Fruit fly (Drosophila melanogaster) whole organism, embryonic: ENCODE measurements around the gene Or88a.

Source experiments
- Ada2b ChIP-seq: fragments of 200-800 bp; sonication (Bioruptor generic); IDR thresholded peaks from 2 replicates; pipeline ENCODE4 v1.3.6; 2022; ENCODE audit warnings: missing biosample characterization, missing genetic modification characterization
- Aef1 ChIP-seq: fragments of 200-800 bp; sonication (Bioruptor generic); IDR thresholded peaks from 3 replicates; pipeline ENCODE4 v1.3.6; 2022; ENCODE audit warnings: missing biosample characterization, missing genetic modification characterization
- Asciz ChIP-seq: fragments of 200-800 bp; sonication (Bioruptor generic); optimal IDR thresholded peaks from 2 replicates; lab custom pipeline; 2017; ENCODE audit warnings: missing biosample characterization, mild to moderate bottlenecking, missing genetic modification characterization, missing genetic modification reagents
- Atf3 ChIP-seq: fragments of 200-800 bp; sonication (Bioruptor generic); optimal IDR thresholded peaks from 3 replicates; lab custom pipeline; 2016; ENCODE audit warnings: missing biosample characterization, missing genetic modification characterization
- B-H2 ChIP-seq: fragments of 200-800 bp; sonication (Bioruptor generic); optimal IDR thresholded peaks from 2 replicates; lab custom pipeline; 2018; ENCODE audit warnings: missing biosample characterization, mild to moderate bottlenecking, missing genetic modification characterization
- Bteb2 ChIP-seq: fragments of 200-800 bp; sonication (Bioruptor generic); optimal IDR thresholded peaks from 2 replicates; lab custom pipeline; 2016; ENCODE audit warnings: missing biosample characterization, missing genetic modification characterization
- CG10462 ChIP-seq: fragments of 200-800 bp; sonication (Bioruptor generic); optimal IDR thresholded peaks from 2 replicates; lab custom pipeline; 2016; ENCODE audit warnings: missing biosample characterization, missing genetic modification characterization
- CG11093 ChIP-seq: fragments of 200-800 bp; sonication (Bioruptor generic); IDR thresholded peaks from 3 replicates; pipeline ENCODE4 v1.3.6; 2022; ENCODE audit warnings: missing biosample characterization, missing genetic modification characterization
- CG14667 ChIP-seq: fragments of 200-800 bp; sonication (Bioruptor generic); IDR thresholded peaks from 2 replicates; pipeline ENCODE4 v1.3.6; 2022; ENCODE audit warnings: missing biosample characterization, missing genetic modification characterization
- CG15011 ChIP-seq: fragments of 200-800 bp; sonication (Bioruptor generic); optimal IDR thresholded peaks from 3 replicates; lab custom pipeline; 2018; ENCODE audit warnings: missing biosample characterization, mild to moderate bottlenecking, missing genetic modification characterization
- CG1529 ChIP-seq: fragments of 200-800 bp; sonication (Bioruptor generic); optimal IDR thresholded peaks from 3 replicates; lab custom pipeline; 2018; ENCODE audit warnings: missing biosample characterization, missing genetic modification characterization
- CG15514 ChIP-seq: fragments of 200-800 bp; sonication (Bioruptor generic); optimal IDR thresholded peaks from 3 replicates; lab custom pipeline; 2017; ENCODE audit warnings: missing biosample characterization, missing genetic modification characterization, mild to moderate bottlenecking, moderate library complexity, missing genetic modification reagents
- CG15601 ChIP-seq: fragments of 200-800 bp; sonication (Bioruptor generic); optimal IDR thresholded peaks from 3 replicates; lab custom pipeline; 2019; ENCODE audit warnings: missing biosample characterization, mild to moderate bottlenecking, missing genetic modification characterization, moderate library complexity
- CG17385 ChIP-seq: fragments of 200-800 bp; sonication (Bioruptor generic); optimal IDR thresholded peaks from 3 replicates; lab custom pipeline; 2018; ENCODE audit warnings: missing biosample characterization, mild to moderate bottlenecking, missing genetic modification characterization
- CG1792 ChIP-seq: fragments of 200-800 bp; sonication (Bioruptor generic); optimal IDR thresholded peaks from 2 replicates; lab custom pipeline; 2016; ENCODE audit warnings: missing biosample characterization, missing genetic modification characterization
- CG2199 ChIP-seq: fragments of 200-800 bp; sonication (Bioruptor generic); IDR thresholded peaks from 3 replicates; pipeline ENCODE4 v1.3.6; 2022; ENCODE audit warnings: missing biosample characterization, missing genetic modification characterization
- CG33213 ChIP-seq: fragments of 200-800 bp; sonication (Bioruptor generic); optimal IDR thresholded peaks from 3 replicates; lab custom pipeline; 2016; ENCODE audit warnings: missing biosample characterization, missing genetic modification characterization
- CG34422 ChIP-seq: fragments of 200-800 bp; sonication (Bioruptor generic); IDR thresholded peaks from 3 replicates; pipeline ENCODE4 v1.3.6; 2022; ENCODE audit warnings: missing biosample characterization, missing genetic modification characterization
- CG4617 ChIP-seq: fragments of 200-800 bp; sonication (Bioruptor generic); optimal IDR thresholded peaks from 3 replicates; lab custom pipeline; 2016; ENCODE audit warnings: missing biosample characterization, missing genetic modification characterization, borderline replicate concordance
- CG4730 ChIP-seq: fragments of 200-800 bp; sonication (Bioruptor generic); IDR thresholded peaks from 2 replicates; pipeline ENCODE4 v1.3.6; 2022; ENCODE audit warnings: missing biosample characterization, missing genetic modification characterization
- CG7839 ChIP-seq: fragments of 200-800 bp; sonication (Bioruptor generic); optimal IDR thresholded peaks from 3 replicates; lab custom pipeline; 2018; ENCODE audit warnings: missing biosample characterization, mild to moderate bottlenecking, missing genetic modification characterization, moderate library complexity
- Dll ChIP-seq: fragments of 200-800 bp; sonication (Bioruptor generic); IDR thresholded peaks from 4 replicates; pipeline ENCODE4 v1.3.6; 2022; ENCODE audit warnings: missing biosample characterization, missing genetic modification characterization; ENCODE audit not compliant: partially characterized antibody
- Gsc ChIP-seq: fragments of 200-800 bp; sonication (Bioruptor generic); IDR thresholded peaks from 2 replicates; pipeline ENCODE4 v1.3.6; 2022; ENCODE audit warnings: missing biosample characterization, missing genetic modification characterization
- HLH4C ChIP-seq: fragments of 200-800 bp; sonication (Bioruptor generic); IDR thresholded peaks from 3 replicates; pipeline ENCODE4 v1.3.6; 2022; ENCODE audit warnings: missing biosample characterization, missing genetic modification characterization; ENCODE audit not compliant: partially characterized antibody
- HLH54F ChIP-seq: fragments of 200-800 bp; sonication (Bioruptor generic); optimal IDR thresholded peaks from 3 replicates; lab custom pipeline; 2016; ENCODE audit warnings: missing biosample characterization, missing genetic modification characterization
- HLHmδ ChIP-seq: fragments of 200-800 bp; sonication (Bioruptor generic); optimal IDR thresholded peaks from 2 replicates; lab custom pipeline; 2018; ENCODE audit warnings: missing biosample characterization, mild to moderate bottlenecking, missing genetic modification characterization, moderate library complexity
- Jarid2 ChIP-seq: fragments of 200-800 bp; sonication (Bioruptor generic); optimal IDR thresholded peaks from 3 replicates; lab custom pipeline; 2017; ENCODE audit warnings: mild to moderate bottlenecking, missing biosample characterization, missing genetic modification reagents, missing genetic modification characterization
- Ssrp ChIP-seq: fragments of 200-800 bp; sonication (Bioruptor generic); optimal IDR thresholded peaks from 2 replicates; lab custom pipeline; 2018; ENCODE audit warnings: missing biosample characterization, mild to moderate bottlenecking, missing genetic modification characterization, moderate library complexity
- Stat92E ChIP-seq, 3 experiments: fragments of >200 bp in 2 of 3; fragments of 200-800 bp in 1 of 3; sonication (Bioruptor generic) in 1 of 3; optimal IDR thresholded peaks; 2 replicates each; lab custom pipeline; 2017 to 2019; ENCODE audit warnings: missing biosample characterization in 3 of 3, missing genetic modification characterization in 3 of 3, mild to moderate bottlenecking in 1 of 3, moderate library complexity in 1 of 3
- Xbp1 ChIP-seq: fragments of 200-800 bp; sonication (Bioruptor generic); optimal IDR thresholded peaks from 3 replicates; lab custom pipeline; 2016; ENCODE audit warnings: missing biosample characterization, mild to moderate bottlenecking, missing genetic modification characterization
- btn ChIP-seq: fragments of 200-800 bp; sonication (Bioruptor generic); optimal IDR thresholded peaks from 2 replicates; lab custom pipeline; 2016; ENCODE audit warnings: missing biosample characterization, missing genetic modification characterization
- ci ChIP-seq: fragments of 200-800 bp; sonication (Bioruptor generic); IDR thresholded peaks from 3 replicates; pipeline ENCODE4 v1.3.6; 2022; ENCODE audit warnings: missing biosample characterization, missing genetic modification characterization
- crol ChIP-seq: fragments of 200-800 bp; sonication (Bioruptor generic); IDR thresholded peaks from 2 replicates; pipeline ENCODE4 v1.3.6; 2022; ENCODE audit warnings: missing biosample characterization, missing genetic modification characterization
- danr ChIP-seq: fragments of 200-800 bp; sonication (Bioruptor generic); IDR thresholded peaks from 2 replicates; pipeline ENCODE4 v1.3.6; 2022; ENCODE audit warnings: missing biosample characterization, missing genetic modification characterization
- dati ChIP-seq: fragments of 200-800 bp; sonication (Bioruptor generic); IDR thresholded peaks from 2 replicates; pipeline ENCODE4 v1.3.6; 2022; ENCODE audit warnings: missing biosample characterization, missing genetic modification characterization
- dpn ChIP-seq, 2 experiments: fragments of 200-800 bp; sonication (Bioruptor generic); optimal IDR thresholded peaks; 3 replicates each; lab custom pipeline; 2016; ENCODE audit warnings: missing biosample characterization in 2 of 2, missing genetic modification characterization in 2 of 2
- fru ChIP-seq: fragments of >200 bp; optimal IDR thresholded peaks from 2 replicates; lab custom pipeline; 2017
- inv ChIP-seq: fragments of 200-800 bp; sonication (Bioruptor generic); IDR thresholded peaks from 2 replicates; pipeline ENCODE4 v1.3.6; 2022; ENCODE audit warnings: missing biosample characterization, missing genetic modification characterization; ENCODE audit not compliant: partially characterized antibody
- jumu ChIP-seq: fragments of 200-800 bp; sonication (Bioruptor generic); optimal IDR thresholded peaks from 3 replicates; lab custom pipeline; 2016; ENCODE audit warnings: missing biosample characterization, missing genetic modification characterization
- luna ChIP-seq: fragments of 200-800 bp; sonication (Bioruptor generic); optimal IDR thresholded peaks from 2 replicates; lab custom pipeline; 2016; ENCODE audit warnings: missing biosample characterization, missing genetic modification characterization
- pita ChIP-seq: fragments of 200-800 bp; sonication (Bioruptor generic); optimal IDR thresholded peaks from 2 replicates; lab custom pipeline; 2017; ENCODE audit warnings: missing biosample characterization, mild to moderate bottlenecking, missing genetic modification characterization
- pros ChIP-seq: fragments of 200-800 bp; sonication (Bioruptor generic); optimal IDR thresholded peaks from 3 replicates; lab custom pipeline; 2019; ENCODE audit warnings: missing biosample characterization, mild to moderate bottlenecking, missing genetic modification characterization, moderate library complexity
- sens-2 ChIP-seq: fragments of 200-800 bp; sonication (Bioruptor generic); IDR thresholded peaks from 2 replicates; pipeline ENCODE4 v1.3.6; 2022; ENCODE audit warnings: missing biosample characterization, missing genetic modification characterization
- so ChIP-seq: fragments of 200-800 bp; sonication (Bioruptor generic); IDR thresholded peaks from 3 replicates; pipeline ENCODE4 v1.3.6; 2022; ENCODE audit warnings: missing biosample characterization, missing genetic modification characterization
- sqz ChIP-seq: fragments of 200-800 bp; sonication (Bioruptor generic); optimal IDR thresholded peaks from 3 replicates; lab custom pipeline; 2018; ENCODE audit warnings: missing biosample characterization, mild to moderate bottlenecking, missing genetic modification characterization
- ssp ChIP-seq: fragments of 200-800 bp; sonication (Bioruptor generic); IDR thresholded peaks from 2 replicates; pipeline ENCODE4 v1.3.6; 2022; ENCODE audit warnings: missing biosample characterization, missing genetic modification characterization
- tup ChIP-seq: fragments of 200-800 bp; sonication (Bioruptor generic); optimal IDR thresholded peaks from 2 replicates; lab custom pipeline; 2016; ENCODE audit warnings: missing biosample characterization, mild to moderate bottlenecking, missing genetic modification characterization, moderate library complexity
- vvl ChIP-seq: fragments of 200-800 bp; sonication (Bioruptor generic); IDR thresholded peaks from 2 replicates; pipeline ENCODE4 v1.3.6; 2022; ENCODE audit warnings: missing biosample characterization, missing genetic modification characterization
- wor ChIP-seq: fragments of 200-800 bp; sonication (Bioruptor generic); IDR thresholded peaks from 2 replicates; pipeline ENCODE4 v1.3.6; 2022; ENCODE audit warnings: missing biosample characterization, missing genetic modification characterization
- zf30C ChIP-seq: fragments of 200-800 bp; sonication (Bioruptor generic); optimal IDR thresholded peaks from 3 replicates; lab custom pipeline; 2018; ENCODE audit warnings: missing biosample characterization, mild to moderate bottlenecking, missing genetic modification characterization
- zfh2 ChIP-seq: fragments of 200-800 bp; sonication (Bioruptor generic); optimal IDR thresholded peaks from 2 replicates; lab custom pipeline; 2016; ENCODE audit warnings: missing biosample characterization, missing genetic modification characterization

Or88a gene

DNA sequence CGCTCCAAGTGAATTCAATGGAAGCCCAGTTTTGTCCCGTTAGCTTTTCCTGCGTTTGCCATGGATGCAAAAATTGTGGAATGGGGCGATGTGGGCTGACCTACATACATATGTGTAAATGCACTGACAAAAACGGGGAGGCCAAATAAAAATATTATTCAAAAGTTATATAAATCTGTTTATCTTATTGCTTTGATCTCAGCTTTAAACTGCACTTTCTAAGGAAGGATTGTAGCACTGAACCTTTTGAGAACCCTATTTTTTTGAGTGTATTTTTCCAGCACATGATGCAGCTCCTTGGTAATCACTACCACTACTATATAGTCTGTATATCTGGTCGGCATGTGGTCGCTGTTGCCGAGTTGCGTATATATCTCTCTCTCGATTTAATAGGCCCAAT is 32.2 kb upstream of the Or88a start (continued):
- no peak for TF ChIP-seq CG33213 (GFP tag; lab: Kevin White, UChicago)
- TF ChIP-seq dati, result 0 out of 2 replicates have a peak, but pooled peaks have one; percentile 23
- TF ChIP-seq Ssrp (tag; lab: Kevin White, UChicago), result peak; percentile 4
- no peak for TF ChIP-seq CG4730
- TF ChIP-seq Dll (GFP tag; lab: Robert Waterston, UW), result no peak
- peak; percentile 66 for TF ChIP-seq vvl (GFP tag; lab: Robert Waterston, UW)
- no peak for TF ChIP-seq Bteb2 (GFP tag; lab: Kevin White, UChicago)
- peak; percentile 49 for TF ChIP-seq CG7839 (tag; lab: Kevin White, UChicago)
- no peak for TF ChIP-seq zfh2 (GFP tag; lab: Kevin White, UChicago)
- TF ChIP-seq Aef1 (GFP tag; lab: Robert Waterston, UW), result peak; percentile 47; the same call in 2 of the 3 replicates
- no peak for TF ChIP-seq fru (lab: Kevin White, UChicago)
- TF ChIP-seq jumu (GFP tag; lab: Kevin White, UChicago), result no peak
- TF ChIP-seq CG11093, result 0 out of 3 replicates have a peak, but pooled peaks have one; percentile 30
- TF ChIP-seq tup (GFP tag; lab: Kevin White, UChicago), result no peak
- TF ChIP-seq HLH4C (GFP tag; lab: Robert Waterston, UW), result no peak
- no peak for TF ChIP-seq CG4617
- TF ChIP-seq CG15514 (GFP tag; lab: Kevin White, UChicago), result peak; percentile 10
- TF ChIP-seq Ada2b (GFP tag; lab: Robert Waterston, UW), result peak; percentile 56; the same call in 1 of the 2 replicates
- no peak for TF ChIP-seq ssp (GFP tag; lab: Robert Waterston, UW)
- TF ChIP-seq CG34422, result peak; percentile 53; the same call in 2 of the 3 replicates
- TF ChIP-seq CG10462, result no peak
- TF ChIP-seq Stat92E (GFP tag; optimal IDR thresholded peaks at IDR 0.05; lab: Kevin White, UChicago), result no peak
- TF ChIP-seq Atf3 (GFP tag; lab: Kevin White, UChicago), result no peak
- TF ChIP-seq pros, result no peak
- TF ChIP-seq sqz (GFP tag; lab: Kevin White, UChicago), result no peak
- TF ChIP-seq CG15601, result no peak
- no peak for TF ChIP-seq HLHmδ (GFP tag; lab: Kevin White, UChicago)
- no peak for TF ChIP-seq sens-2 (GFP tag; lab: Robert Waterston, UW)
- 0 out of 3 replicates have a peak, but pooled peaks have one; percentile 32 for TF ChIP-seq CG2199 (GFP tag; lab: Robert Waterston, UW)
- no peak; the same call in 1 of the 2 replicates for TF ChIP-seq CG14667 (GFP tag; lab: Robert Waterston, UW)
- no peak for TF ChIP-seq zf30C (GFP tag; lab: Kevin White, UChicago)
- TF ChIP-seq danr, result 0 out of 2 replicates have a peak, but pooled peaks have one; percentile 19
- peak; percentile 52; the same call in 1 of the 3 replicates for TF ChIP-seq so (GFP tag; lab: Robert Waterston, UW)
- TF ChIP-seq btn, result no peak
- TF ChIP-seq ci (GFP tag; lab: Robert Waterston, UW), result peak; percentile 72; the same call in 2 of the 3 replicates
- peak; percentile 1 for TF ChIP-seq CG15011 (GFP tag; lab: Kevin White, UChicago)
- peak; percentile 32 for TF ChIP-seq Xbp1
- peak; percentile 14 for TF ChIP-seq Asciz (GFP tag; lab: Kevin White, UChicago)
- TF ChIP-seq wor (GFP tag; lab: Robert Waterston, UW), result no peak
- TF ChIP-seq pita (GFP tag; lab: Kevin White, UChicago), result no peak
- no peak for TF ChIP-seq HLH54F (GFP tag; lab: Kevin White, UChicago)
- no peak for TF ChIP-seq inv (GFP tag; lab: Robert Waterston, UW)
- no peak for TF ChIP-seq luna (GFP tag; lab: Kevin White, UChicago)
- no peak for TF ChIP-seq CG1529 (GFP tag; lab: Kevin White, UChicago)
- TF ChIP-seq dpn (GFP tag; optimal IDR thresholded peaks at IDR 0.05; lab: Kevin White, UChicago), result peak; percentile 7 to 34
- TF ChIP-seq CG17385, result no peak
- TF ChIP-seq CG1792, result no peak
- no peak for TF ChIP-seq crol (GFP tag; lab: Robert Waterston, UW)
- no peak for TF ChIP-seq B-H2 (GFP tag; lab: Kevin White, UChicago)
- peak; percentile 17 for TF ChIP-seq Jarid2 (GFP tag; lab: Kevin White, UChicago)
- no peak for TF ChIP-seq Gsc (GFP tag; lab: Robert Waterston, UW)
